Worm (Caenorhabditis elegans): ENCODE measurements around the gene Y81B9A.1.

DNA sequence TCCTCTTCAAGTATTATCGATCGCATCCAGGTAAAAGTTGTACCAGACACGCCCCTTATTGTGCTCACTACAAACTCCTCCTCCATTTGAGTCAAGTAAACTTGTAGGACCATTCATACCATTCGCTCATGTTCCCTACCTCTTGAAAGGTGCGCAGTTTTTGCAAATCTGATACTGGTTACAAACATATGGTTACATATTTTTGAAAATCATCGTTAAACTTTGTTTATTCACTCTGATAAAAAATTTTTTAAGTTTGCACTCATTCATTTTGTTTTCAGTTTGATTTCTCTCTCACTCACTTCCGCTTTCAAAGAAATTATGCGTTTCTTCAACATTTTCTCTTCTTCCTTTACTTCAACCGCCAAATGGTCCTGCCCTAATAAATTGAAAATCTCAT, 21.0 kb upstream of the Y81B9A.1 start, which contains the start of gene B0563.1:
- TF ChIP-seq unc-120 (tag; optimal IDR thresholded peaks at IDR 0.05; ENCODE audit: poor library complexity, severe bottlenecking) (no peak), snpc-4 (tag; optimal IDR thresholded peaks at IDR 0.05) (no peak), unc-39 (tag; optimal IDR thresholded peaks at IDR 0.05) (no peak), nhr-76 (tag; optimal IDR thresholded peaks at IDR 0.05) (no peak), unc-62 (GFP tag; optimal IDR thresholded peaks at IDR 0.05) (no peak)
